Worm (Caenorhabditis elegans): ENCODE measurements around the gene ZK1236.9.

DNA sequence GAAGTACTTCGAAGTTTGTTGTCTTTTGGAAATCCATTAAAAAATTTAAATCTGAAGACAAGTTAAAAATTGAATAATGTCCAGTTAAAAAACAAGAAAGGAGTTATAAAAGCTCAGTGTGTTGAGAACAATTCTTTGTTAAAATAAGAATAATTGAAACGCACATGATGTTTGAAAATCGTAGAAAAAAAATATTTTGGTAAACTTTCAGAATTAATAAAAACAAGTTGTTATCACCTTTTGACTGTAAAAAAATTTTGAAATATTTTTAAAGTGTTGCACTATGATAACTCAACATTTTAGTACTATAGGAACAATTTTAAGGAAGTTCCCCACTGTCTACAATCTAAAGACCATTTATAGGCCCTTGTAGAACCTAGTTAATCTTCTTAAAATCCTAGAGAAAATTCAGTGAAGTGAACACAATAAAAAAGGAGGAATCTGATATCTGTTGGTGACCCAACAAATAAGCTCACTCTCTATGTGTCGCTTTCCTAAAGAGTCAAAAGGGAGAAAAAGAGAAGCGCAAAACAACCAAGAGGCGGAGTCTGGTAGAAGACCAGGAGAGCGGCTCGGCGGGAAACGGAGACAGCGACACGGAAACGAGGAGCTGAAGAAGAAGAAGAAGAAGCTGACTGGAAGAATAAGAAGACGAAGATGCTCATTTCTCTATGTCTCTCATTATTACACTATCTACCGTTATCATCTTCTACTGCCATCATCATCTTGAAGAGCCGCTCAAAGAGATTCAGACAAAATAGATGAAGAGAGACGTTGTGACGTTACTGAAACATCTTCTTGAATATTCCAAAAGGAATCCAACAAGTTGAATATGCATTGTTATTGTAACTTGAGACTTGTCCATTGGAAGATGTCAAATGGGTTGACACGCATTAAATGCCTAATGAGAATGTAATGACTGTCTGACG is 40.3 kb downstream of the ZK1236.9 start, which contains the start of gene ZK353.10:
- TF ChIP-seq lin-13 (tag; optimal IDR thresholded peaks at IDR 0.05) (no peak), sptf-1 (tag; optimal IDR thresholded peaks at IDR 0.05) (no peak), drap-1 (GFP tag; optimal IDR thresholded peaks at IDR 0.05) (no peak), ztf-11 (tag; optimal IDR thresholded peaks at IDR 0.05) (no peak), unc-39 (tag; optimal IDR thresholded peaks at IDR 0.05) (no peak), snpc-4 (tag; optimal IDR thresholded peaks at IDR 0.05) (no peak), unc-62 (GFP tag; optimal IDR thresholded peaks at IDR 0.05) (no peak), lsy-2 (tag; optimal IDR thresholded peaks at IDR 0.05) (no peak), ceh-83 (GFP tag; optimal IDR thresholded peaks at IDR 0.05) (no peak)

All from whole organism, mixed stage, embryonic.